Worm (Caenorhabditis elegans): Measurements from ENCODE around the gene vab-7.
A peak's percentile ranks its signal among the peaks of the same experiment; 100 is the strongest.

Gene vab-7

ce11 chrIII:10953160-10953559 lies 33.0 kb downstream of the vab-7 start, which contains the start of gene zig-5:
Gene zig-5, minus strand, starts transcription at chrIII:10953508.
- TF ChIP-seq ceh-28 (tag; optimal IDR thresholded peaks at IDR 0.05) (peak; percentile 51), nhr-12 (tag; optimal IDR thresholded peaks at IDR 0.05) (no peak)

- no peak for TF ChIP-seq pha-4 (tag; optimal IDR thresholded peaks at IDR 0.05)
- no peak for TF ChIP-seq nhr-23 (tag; optimal IDR thresholded peaks at IDR 0.05)
- no peak for TF ChIP-seq nhr-237 (tag; optimal IDR thresholded peaks at IDR 0.05)
- no peak for TF ChIP-seq hmg-11 (tag; optimal IDR thresholded peaks at IDR 0.05)
- TF ChIP-seq unc-62 (GFP tag; optimal IDR thresholded peaks at IDR 0.05) = no peak
- TF ChIP-seq ztf-4 (tag; optimal IDR thresholded peaks at IDR 0.05) = no peak
- TF ChIP-seq ceh-16 (tag; optimal IDR thresholded peaks at IDR 0.05) = no peak
- no peak for TF ChIP-seq nhr-11 (tag; optimal IDR thresholded peaks at IDR 0.05)
- TF ChIP-seq nfya-1 (tag; optimal IDR thresholded peaks at IDR 0.05; ENCODE audit: insufficient read depth) = no peak
- no peak for TF ChIP-seq fos-1 (tag; optimal IDR thresholded peaks at IDR 0.05)
- TF ChIP-seq mml-1 (tag; optimal IDR thresholded peaks at IDR 0.05) = no peak
- no peak for TF ChIP-seq fkh-2 (tag; optimal IDR thresholded peaks at IDR 0.05)
- TF ChIP-seq jun-1 (tag; optimal IDR thresholded peaks at IDR 0.05) = no peak
- no peak for TF ChIP-seq snpc-4 (tag; optimal IDR thresholded peaks at IDR 0.05)
- TF ChIP-seq nhr-28 (tag; optimal IDR thresholded peaks at IDR 0.05) = no peak
- TF ChIP-seq nhr-25 (tag; optimal IDR thresholded peaks at IDR 0.05) = no peak
- no peak for TF ChIP-seq nhr-77 (tag; optimal IDR thresholded peaks at IDR 0.05)
- TF ChIP-seq aly-2 (tag; optimal IDR thresholded peaks at IDR 0.05) = no peak
- TF ChIP-seq elt-1 (tag; optimal IDR thresholded peaks at IDR 0.05) = no peak
Observed at ce11 chrIII:10957236-10957635, 37.1 kb downstream of the vab-7 start.

- TF ChIP-seq lin-15B (tag; optimal IDR thresholded peaks at IDR 0.05) (no peak), snpc-4 (tag; optimal IDR thresholded peaks at IDR 0.05) (no peak), nhr-12 (tag; optimal IDR thresholded peaks at IDR 0.05) (no peak), eor-1 (tag; optimal IDR thresholded peaks at IDR 0.05) (no peak), egl-5 (tag; optimal IDR thresholded peaks at IDR 0.05) (no peak), daf-12 (tag; optimal IDR thresholded peaks at IDR 0.05) (no peak), nhr-237 (tag; optimal IDR thresholded peaks at IDR 0.05) (no peak), aly-2 (tag; optimal IDR thresholded peaks at IDR 0.05) (no peak), skn-1 (tag; optimal IDR thresholded peaks at IDR 0.05) (no peak), nfya-1 (tag; optimal IDR thresholded peaks at IDR 0.05; ENCODE audit: insufficient read depth) (no peak), lsy-12 (tag; optimal IDR thresholded peaks at IDR 0.05) (no peak), unc-39 (tag; optimal IDR thresholded peaks at IDR 0.05) (no peak), ztf-11 (tag; optimal IDR thresholded peaks at IDR 0.05) (no peak), ceh-16 (tag; optimal IDR thresholded peaks at IDR 0.05) (no peak), ama-1 (optimal IDR thresholded peaks at IDR 0.05) (no peak), zag-1 (tag; optimal IDR thresholded peaks at IDR 0.05) (no peak)
Observed at ce11 chrIII:10957710-10958109, 37.6 kb downstream of the vab-7 start.

ce11 chrIII:10960387-10960786 lies 40.2 kb downstream of the vab-7 start:
- TF ChIP-seq nhr-67 (tag; optimal IDR thresholded peaks at IDR 0.05) (no peak), fkh-10 (GFP tag; optimal IDR thresholded peaks at IDR 0.05) (no peak), ama-1 (optimal IDR thresholded peaks at IDR 0.05) (no peak), daf-12 (tag; optimal IDR thresholded peaks at IDR 0.05) (no peak), ceh-28 (tag; optimal IDR thresholded peaks at IDR 0.05) (no peak), nhr-23 (tag; optimal IDR thresholded peaks at IDR 0.05) (no peak), sea-2 (GFP tag; optimal IDR thresholded peaks at IDR 0.05) (no peak), R02D3.7 (tag; optimal IDR thresholded peaks at IDR 0.05) (no peak), skn-1 (tag; optimal IDR thresholded peaks at IDR 0.05) (no peak), nhr-76 (tag; optimal IDR thresholded peaks at IDR 0.05) (no peak), nhr-237 (tag; optimal IDR thresholded peaks at IDR 0.05) (no peak)

- TF ChIP-seq skn-1 (tag; optimal IDR thresholded peaks at IDR 0.05) (no peak), daf-12 (tag; optimal IDR thresholded peaks at IDR 0.05) (no peak), nfya-1 (tag; optimal IDR thresholded peaks at IDR 0.05; ENCODE audit: insufficient read depth) (no peak), unc-39 (tag; optimal IDR thresholded peaks at IDR 0.05) (no peak), lsy-12 (tag; optimal IDR thresholded peaks at IDR 0.05) (no peak), nhr-77 (tag; optimal IDR thresholded peaks at IDR 0.05) (no peak), sea-2 (GFP tag; optimal IDR thresholded peaks at IDR 0.05) (no peak), nhr-25 (tag; optimal IDR thresholded peaks at IDR 0.05) (no peak), nhr-76 (tag; optimal IDR thresholded peaks at IDR 0.05) (no peak), mdl-1 (tag; optimal IDR thresholded peaks at IDR 0.05) (no peak), ceh-16 (tag; optimal IDR thresholded peaks at IDR 0.05) (no peak), egl-27 (tag; optimal IDR thresholded peaks at IDR 0.05) (no peak), fkh-10 (GFP tag; optimal IDR thresholded peaks at IDR 0.05) (no peak), nhr-12 (tag; optimal IDR thresholded peaks at IDR 0.05) (no peak)
Observed at ce11 chrIII:10962910-10963309, 42.8 kb downstream of the vab-7 start.
